Worm (Caenorhabditis elegans) whole organism, L4/young adult: ENCODE data around the gene str-250.

Source experiments
- dao-5 ChIP-seq: sonication (generic microtip); optimal IDR thresholded peaks from 2 replicates; lab custom pipeline; 2016; ENCODE audit warnings: missing genotype, missing genetic modification characterization, moderate library complexity, missing compliant biosample characterization
- him-1 ChIP-seq: sonication (generic microtip); optimal IDR thresholded peaks from 2 replicates; lab custom pipeline; 2016; ENCODE audit warnings: missing genotype, missing genetic modification reagents, missing genetic modification characterization, missing compliant biosample characterization

ce11 chrV:13942082-13942481 is 23.6 kb downstream of the str-250 start, which contains the start of gene dpr-1:
- no peak for TF ChIP-seq him-1 (tag; lab: Kevin White, UChicago)
- TF ChIP-seq dao-5 (tag; lab: Kevin White, UChicago): no peak
